Worm (Caenorhabditis elegans) whole organism, young adult: ENCODE measurements around the gene F28H7.7.

Experiments used
- B0019.2 ChIP-seq: fragments of 200-800 bp; sonication (Bioruptor generic); conservative IDR thresholded peaks from 2 replicates; pipeline ENCODE4 v1.3.6; 2022; ENCODE audit warnings: missing genetic modification reagents, missing genetic modification characterization, missing compliant biosample characterization
- B0035.1 ChIP-seq: sonication (generic microtip); optimal IDR thresholded peaks from 2 replicates; lab custom pipeline; 2016; ENCODE audit warnings: missing genetic modification characterization, mild to moderate bottlenecking, missing compliant biosample characterization, missing genotype, missing genetic modification reagents
- B0336.3 ChIP-seq: fragments of 200-800 bp; sonication (Bioruptor generic); IDR thresholded peaks from 2 replicates; pipeline ENCODE4 v1.3.6; 2022; ENCODE audit warnings: missing genetic modification characterization, missing compliant biosample characterization
- C17E4.6 ChIP-seq: fragments of 200-800 bp; sonication (Bioruptor generic); IDR thresholded peaks from 2 replicates; pipeline ENCODE4 v1.3.6; 2022; ENCODE audit warnings: missing genetic modification reagents, missing genetic modification characterization, missing compliant biosample characterization
- F33H1.4 ChIP-seq: fragments of 200-800 bp; sonication (Bioruptor generic); IDR thresholded peaks from 2 replicates; pipeline ENCODE4 v1.3.6; 2022; ENCODE audit warnings: missing genetic modification reagents, missing genetic modification characterization, missing compliant biosample characterization
- F55B11.4 ChIP-seq: sonication (generic microtip); optimal IDR thresholded peaks from 2 replicates; lab custom pipeline; 2016; ENCODE audit warnings: missing compliant biosample characterization, missing genetic modification characterization, borderline replicate concordance; ENCODE audit not compliant: insufficient read depth
- K11D2.4 ChIP-seq: fragments of 200-800 bp; sonication (Bioruptor generic); IDR thresholded peaks from 2 replicates; pipeline ENCODE4 v1.3.6; 2022; ENCODE audit warnings: missing genetic modification reagents, missing genetic modification characterization, missing compliant biosample characterization
- T07F8.4 ChIP-seq: sonication (generic microtip); optimal IDR thresholded peaks from 2 replicates; lab custom pipeline; 2016; ENCODE audit warnings: mild to moderate bottlenecking, missing genetic modification characterization, moderate library complexity, missing compliant biosample characterization
- T26A5.8 ChIP-seq: sonication (generic microtip); optimal IDR thresholded peaks from 2 replicates; lab custom pipeline; 2016; ENCODE audit warnings: missing genetic modification characterization, missing compliant biosample characterization
- Y56A3A.18 ChIP-seq: fragments of 200-800 bp; sonication (Bioruptor generic); IDR thresholded peaks from 2 replicates; pipeline ENCODE4 v1.3.6; 2022; ENCODE audit warnings: missing genetic modification reagents, missing genetic modification characterization, missing compliant biosample characterization
- ZK185.1 ChIP-seq: sonication (generic microtip); optimal IDR thresholded peaks from 2 replicates; lab custom pipeline; 2016; ENCODE audit warnings: mild to moderate bottlenecking, missing genetic modification characterization, missing compliant biosample characterization; ENCODE audit not compliant: poor library complexity, severe bottlenecking
- attf-3 ChIP-seq: fragments of 200-800 bp; sonication (Bioruptor generic); conservative IDR thresholded peaks from 2 replicates; pipeline ENCODE4 v1.3.6; 2022; ENCODE audit warnings: missing genetic modification reagents, missing genetic modification characterization, missing compliant biosample characterization
- attf-6 ChIP-seq: fragments of 200-800 bp; sonication (Bioruptor generic); IDR thresholded peaks from 2 replicates; pipeline ENCODE4 v1.3.6; 2022; ENCODE audit warnings: missing genetic modification reagents, missing genetic modification characterization, missing compliant biosample characterization
- cebp-2 ChIP-seq: fragments of 200-800 bp; sonication (Bioruptor generic); IDR thresholded peaks from 2 replicates; pipeline ENCODE4 v1.3.6; 2022; ENCODE audit warnings: missing genetic modification characterization, missing compliant biosample characterization
- ceh-58 ChIP-seq: fragments of 200-800 bp; sonication (Bioruptor generic); IDR thresholded peaks from 2 replicates; pipeline ENCODE4 v1.3.6; 2022; ENCODE audit warnings: missing genetic modification characterization, missing compliant biosample characterization
- dpl-1 ChIP-seq: fragments of 150-350 bp; optimal IDR thresholded peaks from 2 replicates; lab custom pipeline; 2014; ENCODE audit warnings: missing biosample characterization, missing genetic modification reagents, missing genetic modification characterization
- gei-17 ChIP-seq: fragments of 200-800 bp; sonication (Bioruptor generic); optimal IDR thresholded peaks from 2 replicates; lab custom pipeline; 2018; ENCODE audit warnings: mild to moderate bottlenecking, missing genetic modification characterization, missing compliant biosample characterization
- hlh-26 ChIP-seq: fragments of 200-800 bp; sonication (Bioruptor generic); conservative IDR thresholded peaks from 2 replicates; pipeline ENCODE4 v1.3.6; 2022; ENCODE audit warnings: missing genetic modification reagents, missing genetic modification characterization, missing compliant biosample characterization
- hmg-1.2 ChIP-seq: fragments of 200-800 bp; sonication (Bioruptor generic); IDR thresholded peaks from 2 replicates; pipeline ENCODE4 v1.3.6; 2022; ENCODE audit warnings: missing genetic modification reagents, missing genetic modification characterization, missing compliant biosample characterization
- hmg-20 ChIP-seq: fragments of 200-800 bp; sonication (Bioruptor generic); IDR thresholded peaks from 2 replicates; pipeline ENCODE4 v1.3.6; 2022; ENCODE audit warnings: missing genetic modification reagents, missing genetic modification characterization, missing compliant biosample characterization
- hrde-1 ChIP-seq: sonication (generic microtip); optimal IDR thresholded peaks from 2 replicates; lab custom pipeline; 2016; ENCODE audit warnings: missing genetic modification characterization, mild to moderate bottlenecking, missing compliant biosample characterization, moderate library complexity, missing genotype, missing genetic modification reagents, borderline replicate concordance
- hsf-1 ChIP-seq: fragments of 200-800 bp; sonication (Bioruptor generic); IDR thresholded peaks from 2 replicates; pipeline ENCODE4 v1.3.6; 2022; ENCODE audit warnings: missing genetic modification reagents, missing genetic modification characterization, missing compliant biosample characterization
- lin-26 ChIP-seq: fragments of 200-800 bp; sonication (Bioruptor generic); IDR thresholded peaks from 2 replicates; pipeline ENCODE4 v1.3.6; 2022; ENCODE audit warnings: missing genetic modification reagents, missing genetic modification characterization, missing compliant biosample characterization
- lin-40 ChIP-seq: sonication (generic microtip); optimal IDR thresholded peaks from 2 replicates; lab custom pipeline; 2016; ENCODE audit warnings: missing genetic modification characterization, mild to moderate bottlenecking, missing compliant biosample characterization, missing genotype, missing genetic modification reagents
- lin-54 ChIP-seq: fragments of 200-800 bp; sonication (Bioruptor generic); optimal IDR thresholded peaks from 2 replicates; lab custom pipeline; 2018; ENCODE audit warnings: mild to moderate bottlenecking, missing genetic modification characterization, missing compliant biosample characterization
- lsy-27 ChIP-seq: sonication (generic microtip); optimal IDR thresholded peaks from 2 replicates; lab custom pipeline; 2017; ENCODE audit warnings: missing genetic modification characterization, mild to moderate bottlenecking, missing compliant biosample characterization, antibody characterized with exemption, missing genotype, borderline replicate concordance; ENCODE audit not compliant: insufficient read depth
- madf-3 ChIP-seq: fragments of 200-800 bp; sonication (Bioruptor generic); IDR thresholded peaks from 2 replicates; pipeline ENCODE4 v1.3.6; 2022; ENCODE audit warnings: missing genetic modification reagents, missing genetic modification characterization, missing compliant biosample characterization
- mcd-1 ChIP-seq: fragments of 200-800 bp; sonication (Bioruptor generic); IDR thresholded peaks from 2 replicates; pipeline ENCODE4 v1.3.6; 2022; ENCODE audit warnings: missing genetic modification reagents, missing genetic modification characterization, missing compliant biosample characterization
- mel-28 ChIP-seq: sonication (generic microtip); optimal IDR thresholded peaks from 2 replicates; lab custom pipeline; 2016; ENCODE audit warnings: borderline replicate concordance, mild to moderate bottlenecking, missing genetic modification characterization, missing compliant biosample characterization
- mxl-1 ChIP-seq: sonication (generic microtip); optimal IDR thresholded peaks from 2 replicates; lab custom pipeline; 2016; ENCODE audit warnings: missing genetic modification characterization, missing compliant biosample characterization
- nhr-80 ChIP-seq: sonication (generic microtip); optimal IDR thresholded peaks from 2 replicates; lab custom pipeline; 2016; ENCODE audit warnings: missing genetic modification characterization, missing compliant biosample characterization
- rcor-1 ChIP-seq: fragments of 200-800 bp; sonication (Bioruptor generic); IDR thresholded peaks from 2 replicates; pipeline ENCODE4 v1.3.6; 2022; ENCODE audit warnings: missing genetic modification reagents, missing genetic modification characterization, missing compliant biosample characterization
- repo-1 ChIP-seq: sonication (generic microtip); optimal IDR thresholded peaks from 2 replicates; lab custom pipeline; 2017; ENCODE audit warnings: mild to moderate bottlenecking, missing genetic modification characterization, missing compliant biosample characterization
- rpc-1 ChIP-seq, 2 experiments: fragments of 150-350 bp in 1 of 2; sonication (generic microtip) in 1 of 2; optimal IDR thresholded peaks; 2 replicates each; lab custom pipeline; 2014 to 2018; ENCODE audit warnings: missing biosample characterization in 1 of 2, missing genetic modification characterization in 1 of 2, missing genetic modification reagents in 1 of 2, missing genotype in 1 of 2
- snpc-4 ChIP-seq, 5 experiments: fragments of 150-350 bp in 1 of 5; sonication (generic microtip) in 4 of 5; optimal IDR thresholded peaks; 2 replicates each; lab custom pipeline; 2014 to 2018; ENCODE audit warnings: missing genetic modification characterization in 5 of 5, missing biosample characterization in 3 of 5, antibody characterized with exemption in 2 of 5, mild to moderate bottlenecking in 2 of 5, missing compliant biosample characterization in 2 of 5, missing genotype in 2 of 5, moderate library complexity in 2 of 5, missing genetic modification reagents in 1 of 5
- sptf-2 ChIP-seq: fragments of 200-800 bp; sonication (Bioruptor generic); optimal IDR thresholded peaks from 2 replicates; lab custom pipeline; 2018; ENCODE audit warnings: mild to moderate bottlenecking, missing genetic modification characterization, missing compliant biosample characterization
- unc-130 ChIP-seq: sonication (generic microtip); optimal IDR thresholded peaks from 2 replicates; lab custom pipeline; 2016; ENCODE audit warnings: missing genetic modification reagents, missing genetic modification characterization, missing compliant biosample characterization
- unc-62 ChIP-seq: fragments of 150-350 bp; optimal IDR thresholded peaks from 2 replicates; lab custom pipeline; 2014; ENCODE audit warnings: missing biosample characterization, missing genetic modification reagents, missing genetic modification characterization
- xnd-1 ChIP-seq: sonication (generic microtip); optimal IDR thresholded peaks from 2 replicates; lab custom pipeline; 2016; ENCODE audit warnings: missing genotype, missing genetic modification reagents, missing genetic modification characterization, missing compliant biosample characterization
- zim-3 ChIP-seq: sonication (generic microtip); optimal IDR thresholded peaks from 2 replicates; lab custom pipeline; 2017; ENCODE audit warnings: mild to moderate bottlenecking, missing genetic modification characterization, moderate library complexity, missing compliant biosample characterization
- ztf-18 ChIP-seq: sonication (generic microtip); optimal IDR thresholded peaks from 2 replicates; lab custom pipeline; 2016; ENCODE audit warnings: missing genotype, mild to moderate bottlenecking, missing genetic modification characterization, missing compliant biosample characterization
- ztf-25 ChIP-seq: fragments of 200-800 bp; sonication (Bioruptor generic); IDR thresholded peaks from 2 replicates; pipeline ENCODE4 v1.3.6; 2022; ENCODE audit warnings: missing genetic modification reagents, missing genetic modification characterization, missing compliant biosample characterization
- ztf-26 ChIP-seq: sonication (generic microtip); optimal IDR thresholded peaks from 2 replicates; lab custom pipeline; 2017; ENCODE audit warnings: missing genetic modification characterization, missing compliant biosample characterization
- ztf-28 ChIP-seq: fragments of 200-800 bp; sonication (Bioruptor generic); IDR thresholded peaks from 2 replicates; pipeline ENCODE4 v1.3.6; 2022; ENCODE audit warnings: missing genetic modification reagents, missing genetic modification characterization, missing compliant biosample characterization
- ztf-6 ChIP-seq: fragments of 200-800 bp; sonication (Bioruptor generic); IDR thresholded peaks from 2 replicates; pipeline ENCODE4 v1.3.6; 2022; ENCODE audit warnings: missing genetic modification reagents, missing genetic modification characterization, missing compliant biosample characterization

Gene F28H7.7

ce11 chrV:10715158-10716152 is 38.5 kb downstream of the F28H7.7 start (continued):
- TF ChIP-seq xnd-1 (no peak), mcd-1 (GFP tag; lab: Robert Waterston, UW) (peak; percentile 80), lsy-27 (tag; lab: Kevin White, UChicago) (no peak), snpc-4 (GFP tag; optimal IDR thresholded peaks at IDR 0.05; lab: Kevin White, UChicago) (peak; percentile 83), snpc-4 (tag; optimal IDR thresholded peaks at IDR 0.05; lab: Kevin White, UChicago) (peak; percentile 83 to 86 (median 84)), sptf-2 (GFP tag; lab: Kevin White, UChicago) (no peak), lin-40 (tag; lab: Kevin White, UChicago) (peak; percentile 78), K11D2.4 (GFP tag; lab: Robert Waterston, UW) (peak; percentile 95), ZK185.1 (no peak), hlh-26 (no peak), cebp-2 (GFP tag; lab: Robert Waterston, UW) (no peak), ceh-58 (GFP tag; lab: Robert Waterston, UW) (no peak), hrde-1 (no peak), C17E4.6 (GFP tag; lab: Robert Waterston, UW) (no peak), rcor-1 (GFP tag; lab: Robert Waterston, UW) (peak; percentile 67), madf-3 (GFP tag; lab: Robert Waterston, UW) (no peak; the same call in 1 of the 2 replicates), mel-28 (tag; lab: Kevin White, UChicago) (no peak), ztf-25 (no peak), T26A5.8 (tag; lab: Kevin White, UChicago) (no peak), F55B11.4 (tag; lab: Kevin White, UChicago) (no peak), nhr-80 (tag; lab: Kevin White, UChicago) (peak; percentile 3), B0336.3 (GFP tag; lab: Robert Waterston, UW) (peak; percentile 92), ztf-18 (tag; lab: Kevin White, UChicago) (peak; percentile 12), B0019.2 (GFP tag; lab: Robert Waterston, UW) (no peak), attf-3 (GFP tag; lab: Robert Waterston, UW) (0 out of 2 replicates have a peak, but pooled peaks have one; percentile 43), lin-54 (GFP tag; lab: Kevin White, UChicago) (peak; percentile 30), ztf-6 (peak; percentile 74; the same call in 1 of the 2 replicates), lin-26 (GFP tag; lab: Robert Waterston, UW) (peak; percentile 80; the same call in 1 of the 2 replicates), T07F8.4 (tag; lab: Kevin White, UChicago) (no peak), hsf-1 (GFP tag; lab: Robert Waterston, UW) (0 out of 2 replicates have a peak, but pooled peaks have one; percentile 38), repo-1 (peak; percentile 5), unc-130 (GFP tag; lab: Kevin White, UChicago) (no peak), ztf-26 (tag; lab: Kevin White, UChicago) (peak; percentile 82), attf-6 (GFP tag; lab: Robert Waterston, UW) (no peak), dpl-1 (GFP tag; lab: Kevin White, UChicago) (no peak), zim-3 (tag; lab: Kevin White, UChicago) (peak; percentile 33), hmg-1.2 (GFP tag; lab: Robert Waterston, UW) (peak; percentile 62), mxl-1 (tag; lab: Kevin White, UChicago) (peak; percentile 45), B0035.1 (tag; lab: Kevin White, UChicago) (no peak), gei-17 (GFP tag; lab: Kevin White, UChicago) (peak; percentile 74), Y56A3A.18 (GFP tag; lab: Robert Waterston, UW) (0 out of 2 replicates have a peak, but pooled peaks have one; percentile 18), hmg-20 (GFP tag; lab: Robert Waterston, UW) (no peak), ztf-28 (GFP tag; lab: Robert Waterston, UW) (no peak), F33H1.4 (GFP tag; lab: Robert Waterston, UW) (no peak), rpc-1 (optimal IDR thresholded peaks at IDR 0.05; lab: Kevin White, UChicago) (no peak), rpc-1 (tag; optimal IDR thresholded peaks at IDR 0.05; lab: Kevin White, UChicago) (no peak), unc-62 (peak; percentile 68)
